Worm (Caenorhabditis elegans) whole organism, L3 larva: ENCODE measurements around the gene Y75B8A.10.

ENCODE experiments used
- ama-1 ChIP-seq: fragments of 150-350 bp; optimal IDR thresholded peaks from 2 replicates; lab custom pipeline; 2018
- mdl-1 ChIP-seq: fragments of 150-350 bp; optimal IDR thresholded peaks from 2 replicates; lab custom pipeline; 2014; ENCODE audit warnings: missing biosample characterization, missing genetic modification characterization
- pqm-1 ChIP-seq: fragments of 150-350 bp; optimal IDR thresholded peaks from 2 replicates; lab custom pipeline; 2017; ENCODE audit warnings: missing biosample characterization, missing genetic modification characterization, inconsistent platforms
- ztf-11 ChIP-seq: fragments of 150-350 bp; optimal IDR thresholded peaks from 2 replicates; lab custom pipeline; 2014; ENCODE audit warnings: missing biosample characterization, missing genetic modification characterization
- ztf-4 ChIP-seq: fragments of 150-350 bp; optimal IDR thresholded peaks from 2 replicates; lab custom pipeline; 2014; ENCODE audit warnings: missing biosample characterization, missing genetic modification characterization

ce11 chrIII:12205271-12205670 lies 22.5 kb upstream of the Y75B8A.10 start:
- no peak for TF ChIP-seq mdl-1
- no peak for TF ChIP-seq ztf-4 (tag; lab: Kevin White, UChicago)
- TF ChIP-seq pqm-1 = no peak
- TF ChIP-seq ama-1 (lab: Kevin White, UChicago) = no peak
- TF ChIP-seq ztf-11 (tag; lab: Kevin White, UChicago) = no peak
